Worm (Caenorhabditis elegans) whole organism, mixed stage, embryonic: Measurements from ENCODE around the gene F26A1.9.

ENCODE experiments used
- M03D4.4 ChIP-seq: sonication (generic microtip); optimal IDR thresholded peaks from 2 replicates; lab custom pipeline; 2017; ENCODE audit warnings: mild to moderate bottlenecking, missing genetic modification characterization, missing compliant biosample characterization
- bed-3 ChIP-seq: fragments of 200-800 bp; sonication (Bioruptor generic); optimal IDR thresholded peaks from 3 replicates; lab custom pipeline; 2018; ENCODE audit warnings: mild to moderate bottlenecking, missing genetic modification characterization, moderate library complexity, missing compliant biosample characterization
- blmp-1 ChIP-seq: fragments of 150-350 bp; optimal IDR thresholded peaks from 2 replicates; lab custom pipeline; 2014; ENCODE audit warnings: missing biosample characterization, missing genetic modification characterization
- ceh-39 ChIP-seq: fragments of 150-350 bp; optimal IDR thresholded peaks from 2 replicates; lab custom pipeline; 2014; ENCODE audit warnings: missing biosample characterization, missing genetic modification characterization
- ceh-43 ChIP-seq: fragments of 200-800 bp; sonication (Bioruptor generic); optimal IDR thresholded peaks from 2 replicates; lab custom pipeline; 2018; ENCODE audit warnings: mild to moderate bottlenecking, missing genetic modification characterization, moderate library complexity, missing compliant biosample characterization
- ceh-83 ChIP-seq: fragments of 200-800 bp; sonication (Bioruptor generic); optimal IDR thresholded peaks from 2 replicates; lab custom pipeline; 2018; ENCODE audit warnings: mild to moderate bottlenecking, missing genetic modification characterization, missing compliant biosample characterization
- ces-1 ChIP-seq: fragments of 150-350 bp; optimal IDR thresholded peaks from 2 replicates; lab custom pipeline; 2014; ENCODE audit warnings: missing biosample characterization, missing genetic modification reagents, missing genetic modification characterization
- cnd-1 ChIP-seq: fragments of 200-800 bp; sonication (Bioruptor generic); optimal IDR thresholded peaks from 2 replicates; lab custom pipeline; 2018; ENCODE audit warnings: mild to moderate bottlenecking, missing genetic modification characterization, missing compliant biosample characterization
- elt-1 ChIP-seq: sonication (generic microtip); optimal IDR thresholded peaks from 2 replicates; lab custom pipeline; 2017; ENCODE audit warnings: missing genetic modification characterization, mild to moderate bottlenecking, missing compliant biosample characterization, antibody characterized with exemption, moderate library complexity, borderline replicate concordance; ENCODE audit not compliant: insufficient read depth
- elt-3 ChIP-seq: fragments of 150-350 bp; optimal IDR thresholded peaks from 2 replicates; lab custom pipeline; 2014; ENCODE audit warnings: missing biosample characterization, missing genetic modification characterization
- flh-1 ChIP-seq: fragments of 200-800 bp; sonication (Bioruptor generic); optimal IDR thresholded peaks from 2 replicates; lab custom pipeline; 2018; ENCODE audit warnings: mild to moderate bottlenecking, missing genetic modification characterization, moderate library complexity, missing compliant biosample characterization
- ham-2 ChIP-seq: fragments of 200-800 bp; sonication (Bioruptor generic); optimal IDR thresholded peaks from 2 replicates; lab custom pipeline; 2018; ENCODE audit warnings: mild to moderate bottlenecking, missing genetic modification characterization, missing compliant biosample characterization
- hlh-1 ChIP-seq: fragments of 150-350 bp; optimal IDR thresholded peaks from 2 replicates; lab custom pipeline; 2014; ENCODE audit warnings: missing biosample characterization, missing genetic modification reagents, missing genetic modification characterization
- lin-13 ChIP-seq: fragments of 150-350 bp; optimal IDR thresholded peaks from 2 replicates; lab custom pipeline; 2014; ENCODE audit warnings: missing biosample characterization, missing genetic modification characterization
- lin-32 ChIP-seq: fragments of 200-800 bp; sonication (Bioruptor generic); optimal IDR thresholded peaks from 2 replicates; lab custom pipeline; 2018; ENCODE audit warnings: mild to moderate bottlenecking, missing genetic modification characterization, missing compliant biosample characterization
- lsy-2 ChIP-seq: fragments of 150-350 bp; optimal IDR thresholded peaks from 2 replicates; lab custom pipeline; 2014; ENCODE audit warnings: missing biosample characterization, missing genetic modification characterization
- mab-5 ChIP-seq: fragments of 150-350 bp; optimal IDR thresholded peaks from 2 replicates; lab custom pipeline; 2014; ENCODE audit warnings: missing biosample characterization, missing genetic modification characterization
- mep-1 ChIP-seq: fragments of 150-350 bp; optimal IDR thresholded peaks from 2 replicates; lab custom pipeline; 2017; ENCODE audit warnings: missing biosample characterization, missing genetic modification reagents, missing genetic modification characterization, inconsistent platforms
- mls-2 ChIP-seq: sonication (generic microtip); optimal IDR thresholded peaks from 2 replicates; lab custom pipeline; 2016; ENCODE audit warnings: mild to moderate bottlenecking, missing genetic modification characterization, moderate library complexity, missing compliant biosample characterization
- nhr-12 ChIP-seq: fragments of 150-350 bp; optimal IDR thresholded peaks from 2 replicates; lab custom pipeline; 2014; ENCODE audit warnings: missing biosample characterization, missing genetic modification characterization
- nhr-2 ChIP-seq: fragments of 150-350 bp; optimal IDR thresholded peaks from 2 replicates; lab custom pipeline; 2014; ENCODE audit warnings: missing biosample characterization, missing genetic modification characterization
- nhr-237 ChIP-seq: fragments of 150-350 bp; optimal IDR thresholded peaks from 2 replicates; lab custom pipeline; 2014; ENCODE audit warnings: missing biosample characterization, missing genetic modification characterization
- pha-4 ChIP-seq: fragments of 150-350 bp; optimal IDR thresholded peaks from 2 replicates; lab custom pipeline; 2018; ENCODE audit warnings: missing biosample characterization, missing genetic modification reagents, missing genetic modification characterization
- sem-2 ChIP-seq: fragments of 200-800 bp; sonication (Bioruptor generic); optimal IDR thresholded peaks from 2 replicates; lab custom pipeline; 2018; ENCODE audit warnings: mild to moderate bottlenecking, missing genetic modification characterization, missing compliant biosample characterization
- snpc-4 ChIP-seq: fragments of 150-350 bp; optimal IDR thresholded peaks from 2 replicates; lab custom pipeline; 2014; ENCODE audit warnings: missing biosample characterization, missing genetic modification characterization
- sptf-1 ChIP-seq: sonication (generic microtip); optimal IDR thresholded peaks from 2 replicates; lab custom pipeline; 2017; ENCODE audit warnings: mild to moderate bottlenecking, missing genetic modification characterization, moderate library complexity, missing compliant biosample characterization
- tbx-8 ChIP-seq: fragments of 200-800 bp; sonication (Bioruptor generic); optimal IDR thresholded peaks from 2 replicates; lab custom pipeline; 2018; ENCODE audit warnings: mild to moderate bottlenecking, missing genetic modification characterization, moderate library complexity, missing compliant biosample characterization
- unc-120 ChIP-seq: sonication (generic microtip); optimal IDR thresholded peaks from 2 replicates; lab custom pipeline; 2017; ENCODE audit warnings: missing genetic modification characterization, missing compliant biosample characterization; ENCODE audit not compliant: poor library complexity, severe bottlenecking
- unc-39 ChIP-seq: fragments of 150-350 bp; optimal IDR thresholded peaks from 2 replicates; lab custom pipeline; 2014; ENCODE audit warnings: missing biosample characterization, missing genetic modification characterization
- unc-62 ChIP-seq: fragments of 150-350 bp; optimal IDR thresholded peaks from 2 replicates; lab custom pipeline; 2014; ENCODE audit warnings: missing biosample characterization, missing genetic modification reagents, missing genetic modification characterization
- zip-8 ChIP-seq: fragments of 150-350 bp; optimal IDR thresholded peaks from 2 replicates; lab custom pipeline; 2014; ENCODE audit warnings: missing biosample characterization, missing genetic modification characterization
- ztf-11 ChIP-seq: fragments of 150-350 bp; optimal IDR thresholded peaks from 2 replicates; lab custom pipeline; 2014; ENCODE audit warnings: missing biosample characterization, missing genetic modification characterization

Gene F26A1.9

DNA sequence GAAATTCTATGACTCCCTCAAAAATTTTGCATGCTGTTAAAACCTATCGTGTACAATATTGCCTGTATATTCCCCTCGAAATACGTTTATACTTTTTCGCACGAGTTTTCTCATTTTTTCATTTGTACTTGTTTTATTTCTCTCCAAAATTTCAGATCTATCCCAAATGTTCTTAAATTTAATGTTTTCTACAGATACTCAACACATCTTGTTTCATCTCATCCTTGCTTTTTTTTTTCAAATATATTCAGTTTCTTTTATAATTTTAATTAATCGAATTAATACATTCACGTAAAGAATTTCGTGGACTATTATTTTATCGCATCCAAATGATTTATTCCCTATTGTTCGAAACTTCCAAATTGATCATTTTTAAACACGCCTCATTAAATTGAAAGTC lies 25.6 kb upstream of the F26A1.9 start, which contains the start of gene C35D10.8:
TSS of gene C35D10.8 (plus strand) at position 301 of the 400 bp plus-strand sequence.
- TF ChIP-seq ceh-83: no peak
- no peak for TF ChIP-seq pha-4 (tag; lab: Kevin White, UChicago)
- no peak for TF ChIP-seq ham-2 (GFP tag; lab: Kevin White, UChicago)
- no peak for TF ChIP-seq snpc-4
- no peak for TF ChIP-seq elt-3 (tag; lab: Kevin White, UChicago)
- no peak for TF ChIP-seq lin-13 (tag; lab: Kevin White, UChicago)
- no peak for TF ChIP-seq ceh-39
- TF ChIP-seq ces-1 (GFP tag; lab: Kevin White, UChicago): no peak
- TF ChIP-seq elt-1 (tag; lab: Kevin White, UChicago): no peak
- TF ChIP-seq sem-2 (GFP tag; lab: Kevin White, UChicago): no peak
- no peak for TF ChIP-seq blmp-1 (tag; lab: Kevin White, UChicago)
- TF ChIP-seq, all 35 proteins: peak for 0

DNA sequence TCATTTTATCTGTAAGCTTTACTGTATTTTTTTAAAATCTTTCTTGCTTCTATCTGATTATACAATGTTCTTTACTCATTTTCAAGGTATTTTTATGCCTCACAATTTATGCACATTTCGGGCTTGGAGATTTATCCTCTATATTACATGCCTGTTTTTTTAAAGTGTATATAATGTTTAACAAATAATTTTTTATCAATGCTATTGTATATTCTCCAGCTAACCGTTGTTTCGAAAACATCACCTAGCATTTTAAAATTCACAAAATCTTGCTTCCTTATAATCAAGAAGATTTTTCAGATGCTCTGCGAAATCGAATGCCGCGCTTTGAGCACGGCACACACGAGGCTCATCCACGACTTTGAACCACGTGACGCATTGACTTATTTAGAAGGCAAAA lies 22.7 kb upstream of the F26A1.9 start, which contains the start of gene ced-4:
TSS of gene ced-4 (plus strand) at position 301 of the 400 bp plus-strand sequence.
- TF ChIP-seq ceh-39 (no peak), unc-39 (no peak), sptf-1 (no peak), hlh-1 (tag; lab: Kevin White, UChicago) (no peak), ceh-43 (no peak), flh-1 (GFP tag; lab: Kevin White, UChicago) (no peak), zip-8 (tag; lab: Kevin White, UChicago) (no peak), ces-1 (GFP tag; lab: Kevin White, UChicago) (no peak)

DNA sequence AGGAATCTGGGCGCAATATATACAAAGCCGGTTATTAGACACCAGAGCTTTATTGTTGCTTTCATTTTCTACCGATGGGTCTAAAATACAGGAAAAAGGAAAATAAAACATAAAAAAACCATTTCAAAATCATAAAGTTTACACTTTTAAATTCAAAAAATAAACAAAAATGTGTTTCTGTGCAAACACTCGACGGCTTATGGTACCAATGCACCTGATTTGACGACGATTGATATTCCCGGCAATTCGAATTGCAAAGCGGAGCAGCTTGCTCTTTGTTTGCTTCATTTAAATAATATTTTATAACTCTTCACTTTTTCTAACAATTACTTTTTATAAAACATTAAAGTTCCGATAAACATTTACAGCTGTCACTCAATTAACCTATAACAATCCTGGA lies 20.8 kb upstream of the F26A1.9 start, which contains the start of gene F26A1.1:
TSS of gene F26A1.1 (plus strand) at position 369 of the 400 bp plus-strand sequence.
- TF ChIP-seq nhr-237 (tag; lab: Kevin White, UChicago): peak; percentile 19
- peak; percentile 5 for TF ChIP-seq ces-1 (GFP tag; lab: Kevin White, UChicago)
- TF ChIP-seq mep-1 (tag; lab: Kevin White, UChicago): peak; percentile 23
- TF ChIP-seq mls-2 (tag; lab: Kevin White, UChicago): no peak
- TF ChIP-seq lsy-2: peak; percentile 52
- peak; percentile 41 for TF ChIP-seq pha-4 (tag; lab: Kevin White, UChicago)

DNA sequence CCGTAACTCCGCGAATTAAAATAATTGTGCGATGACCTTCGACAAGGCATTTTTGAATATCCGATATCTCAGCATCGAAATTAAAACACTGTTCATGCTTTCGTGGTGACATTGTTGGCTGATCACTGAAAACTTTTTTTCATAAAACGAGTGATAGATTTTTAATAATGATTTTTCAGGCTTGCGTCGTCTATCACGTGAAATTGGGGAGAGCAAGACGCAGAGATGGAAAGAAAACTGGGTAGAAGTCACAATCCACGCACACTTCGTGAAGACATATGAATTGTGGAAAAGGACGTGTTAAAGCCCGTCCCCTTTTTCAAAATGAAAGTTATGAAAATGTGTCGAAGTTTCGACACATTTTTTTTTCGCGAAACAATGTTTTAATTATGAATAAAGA lies 20.4 kb upstream of the F26A1.9 start, which contains the start of gene nonu-1:
TSS of gene nonu-1 (minus strand) at position 169 of the 400 bp plus-strand sequence.
- TF ChIP-seq unc-39: no peak
- no peak for TF ChIP-seq unc-62 (GFP tag; lab: Kevin White, UChicago)
- no peak for TF ChIP-seq zip-8 (tag; lab: Kevin White, UChicago)
- no peak for TF ChIP-seq lsy-2
- TF ChIP-seq sptf-1: no peak
- TF ChIP-seq lin-13 (tag; lab: Kevin White, UChicago): no peak
- no peak for TF ChIP-seq M03D4.4 (tag; lab: Kevin White, UChicago)
- TF ChIP-seq tbx-8: no peak
- TF ChIP-seq ceh-43: no peak
- TF ChIP-seq blmp-1 (tag; lab: Kevin White, UChicago): no peak
- no peak for TF ChIP-seq unc-120 (tag; lab: Kevin White, UChicago)
- TF ChIP-seq lin-32 (GFP tag; lab: Kevin White, UChicago): no peak
- TF ChIP-seq nhr-12: no peak
- no peak for TF ChIP-seq elt-1 (tag; lab: Kevin White, UChicago)
- TF ChIP-seq ceh-83: no peak
- no peak for TF ChIP-seq mab-5 (tag; lab: Kevin White, UChicago)
- TF ChIP-seq mep-1 (tag; lab: Kevin White, UChicago): no peak
- TF ChIP-seq ztf-11 (tag; lab: Kevin White, UChicago): no peak

DNA sequence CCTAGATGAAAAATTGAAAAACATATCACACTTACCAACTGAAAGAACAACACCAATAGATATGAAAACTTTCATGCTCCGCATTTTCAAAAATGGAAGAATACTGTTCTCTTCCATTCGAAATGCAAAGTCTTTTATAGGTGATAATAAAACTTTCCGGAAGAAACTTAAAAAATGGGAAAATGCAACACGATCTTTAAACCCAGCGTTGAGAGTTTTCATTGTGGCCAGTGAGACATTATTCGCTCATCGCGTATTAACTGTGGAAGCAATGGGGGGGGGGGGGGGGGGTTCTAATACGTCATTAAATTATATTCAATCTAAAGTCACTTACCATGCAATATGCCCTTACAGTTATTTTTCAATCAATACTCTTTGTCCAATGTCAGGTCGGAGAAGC lies 15.0 kb upstream of the F26A1.9 start, which contains the start of the genes clec-157 and fkh-5:
TSS of gene clec-157 (minus strand) at position 101 of the 400 bp plus-strand sequence.
TSS of gene fkh-5 (plus strand) at position 336 of the 400 bp plus-strand sequence.
- TF ChIP-seq mep-1 (tag; lab: Kevin White, UChicago): no peak
- TF ChIP-seq nhr-2 (tag; lab: Kevin White, UChicago): no peak
- TF ChIP-seq snpc-4: no peak
- no peak for TF ChIP-seq cnd-1 (tag; lab: Kevin White, UChicago)
- no peak for TF ChIP-seq pha-4 (tag; lab: Kevin White, UChicago)
- TF ChIP-seq blmp-1 (tag; lab: Kevin White, UChicago): no peak
- no peak for TF ChIP-seq bed-3
- TF ChIP-seq lin-32 (GFP tag; lab: Kevin White, UChicago): no peak
- TF ChIP-seq ham-2 (GFP tag; lab: Kevin White, UChicago): no peak
- TF ChIP-seq ceh-83: no peak
- no peak for TF ChIP-seq tbx-8
- TF ChIP-seq ceh-39: no peak
